Worm (Caenorhabditis elegans) whole organism, L4/young adult: Measurements from ENCODE around the gene K06H6.5.

Source experiments
- W03F9.2 ChIP-seq: fragments of 150-350 bp; optimal IDR thresholded peaks from 2 replicates; lab custom pipeline; 2014; ENCODE audit warnings: missing biosample characterization, missing genetic modification characterization
- dao-5 ChIP-seq: sonication (generic microtip); optimal IDR thresholded peaks from 2 replicates; lab custom pipeline; 2016; ENCODE audit warnings: missing genotype, missing genetic modification characterization, moderate library complexity, missing compliant biosample characterization
- him-1 ChIP-seq: sonication (generic microtip); optimal IDR thresholded peaks from 2 replicates; lab custom pipeline; 2016; ENCODE audit warnings: missing genotype, missing genetic modification reagents, missing genetic modification characterization, missing compliant biosample characterization

- TF ChIP-seq him-1 (tag; lab: Kevin White, UChicago) = no peak
- TF ChIP-seq W03F9.2 (tag; lab: Kevin White, UChicago) = no peak
- TF ChIP-seq dao-5 (tag; lab: Kevin White, UChicago) = no peak
Observed at ce11 chrV:627585-627984, 51.4 kb downstream of the K06H6.5 start, which contains the start of gene F48G7.8.
